Fruit fly (Drosophila melanogaster) whole organism, larva: ENCODE results near the gene Ctr1B.

Experiments used
- noc ChIP-seq: fragments of 200-800 bp; sonication (Bioruptor generic); optimal IDR thresholded peaks from 3 replicates; lab custom pipeline; 2019; ENCODE audit warnings: missing biosample characterization, mild to moderate bottlenecking, missing genetic modification characterization, moderate library complexity

The Ctr1B gene

DNA sequence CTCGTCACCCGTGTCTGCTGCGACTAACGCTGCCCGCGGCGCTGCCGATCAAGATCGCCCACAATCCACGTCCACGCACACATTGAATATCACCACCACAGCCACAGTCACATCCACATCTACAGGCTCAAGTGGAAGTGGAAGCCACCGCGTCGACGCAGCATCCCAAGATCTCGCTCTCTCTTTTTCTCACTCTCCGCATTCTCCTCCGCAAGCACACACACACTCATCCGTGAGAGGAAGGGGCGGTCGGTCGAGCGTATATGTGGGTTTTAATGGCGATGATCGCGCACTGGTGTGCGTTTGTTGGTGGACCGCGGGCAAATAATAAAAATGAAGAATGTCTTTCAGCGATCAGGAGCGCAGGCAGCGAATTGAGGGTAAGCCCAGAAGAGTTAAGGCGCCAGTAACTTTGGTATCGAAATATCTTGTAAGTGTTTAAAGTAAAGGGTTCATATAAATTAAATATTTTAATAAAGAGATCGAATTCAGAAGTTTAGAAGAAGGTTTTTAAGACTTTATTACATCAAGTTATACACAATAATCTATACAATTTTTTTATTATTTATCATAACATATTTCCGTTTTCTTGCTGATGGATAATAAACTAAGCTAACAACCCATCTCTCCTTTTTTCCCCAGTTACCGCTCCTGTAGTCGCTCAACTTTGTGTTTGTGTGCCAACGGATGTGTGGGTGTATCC is 16.5 kb downstream of the Ctr1B start, which contains the start of gene Poxm:
Gene Poxm, minus strand, starts transcription at position 25 of the 703 bp plus-strand sequence.
- no peak for TF ChIP-seq noc (tag; lab: Kevin White, UChicago)

DNA sequence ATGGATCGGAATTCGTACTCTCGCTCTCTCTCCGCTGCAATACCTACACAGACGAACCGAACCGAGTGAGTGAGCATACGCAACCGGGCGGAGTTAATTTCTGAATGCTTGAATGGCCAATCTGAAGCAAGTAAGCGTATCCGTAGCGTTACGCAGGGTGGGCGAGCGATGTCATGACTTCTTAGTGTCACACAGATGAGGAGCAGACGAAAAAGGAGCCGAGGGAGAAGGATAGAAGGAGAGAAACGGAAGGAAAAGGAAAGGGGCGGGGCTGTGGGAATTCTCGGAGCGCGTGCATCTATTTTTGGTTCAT is 17.0 kb downstream of the Ctr1B start:
- TF ChIP-seq noc (tag; lab: Kevin White, UChicago) = no peak

DNA sequence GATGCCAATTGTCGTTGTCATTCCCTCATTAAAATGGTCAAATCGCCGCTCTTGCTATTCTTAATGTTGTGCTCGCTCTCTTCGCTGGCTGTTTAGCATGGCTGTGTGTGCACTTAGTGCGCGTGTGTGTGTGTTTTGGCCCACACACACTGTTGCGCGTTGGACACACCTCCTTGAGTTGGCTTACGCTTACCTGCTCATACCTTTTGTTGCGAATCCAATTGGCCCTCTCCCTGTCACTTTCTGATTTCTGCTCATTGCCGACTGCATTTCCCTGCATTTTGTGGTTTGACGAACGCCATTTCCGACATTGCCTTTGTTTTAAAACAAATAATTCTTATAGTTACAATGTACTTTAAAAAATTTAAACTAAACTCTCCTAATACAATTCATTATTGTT is 17.6 kb downstream of the Ctr1B start:
- TF ChIP-seq noc (tag; lab: Kevin White, UChicago) = no peak

DNA sequence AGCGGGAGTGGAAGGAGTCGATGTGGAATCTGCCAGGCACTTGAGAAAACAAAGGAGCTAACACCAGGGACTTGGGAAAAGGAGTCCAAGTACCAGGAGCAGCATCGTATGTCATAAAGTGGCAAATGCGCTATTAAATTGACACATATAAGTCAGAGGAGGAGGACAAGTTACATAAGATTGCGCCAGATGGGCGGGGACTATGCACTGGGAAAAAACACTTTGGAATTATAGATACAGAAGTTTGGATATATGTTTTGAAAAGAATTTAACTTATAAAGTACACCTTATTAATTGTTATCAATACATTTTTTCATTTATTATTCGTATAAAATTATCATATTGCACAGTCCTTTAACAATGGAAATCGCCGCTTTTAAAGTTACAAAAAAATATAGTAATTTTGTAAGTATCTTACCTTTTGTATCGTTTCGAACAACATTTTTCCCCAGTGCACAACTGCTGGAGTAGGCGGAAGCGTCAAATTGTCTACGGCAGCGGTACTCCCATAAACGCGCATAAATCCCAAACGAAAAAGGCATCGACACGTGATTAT is 18.7 kb downstream of the Ctr1B start:
- TF ChIP-seq noc (tag; lab: Kevin White, UChicago) = no peak

DNA sequence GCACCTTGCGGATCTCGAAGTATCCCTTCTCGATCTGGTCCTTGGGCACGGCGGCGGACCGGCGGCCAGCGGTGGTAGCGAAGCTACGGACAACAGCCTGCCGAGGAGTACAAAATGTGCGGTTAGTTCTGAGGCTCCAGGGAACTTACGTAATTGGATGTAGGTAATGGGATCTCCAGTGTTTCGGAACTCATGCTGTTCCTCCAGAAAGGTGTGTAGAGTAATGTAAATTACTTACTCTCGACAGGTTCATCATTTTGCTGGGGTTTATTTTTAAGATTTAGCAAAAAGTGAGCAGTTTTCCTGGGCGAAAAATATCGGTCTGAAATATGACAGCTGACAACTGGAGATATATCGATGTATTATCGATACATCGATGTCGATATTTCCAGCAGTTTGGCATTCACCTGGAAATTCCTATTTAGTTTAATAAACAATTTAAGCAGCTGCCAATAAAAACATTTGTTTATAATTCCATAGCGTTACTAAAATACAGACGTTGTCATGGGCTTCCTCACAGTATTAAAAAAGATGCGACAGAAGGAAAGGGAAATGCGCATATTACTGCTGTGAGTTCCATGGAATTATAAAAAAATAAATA is 23.4 kb downstream of the Ctr1B start, which contains the start of the genes COX7A and Arl2:
Gene COX7A, minus strand, starts transcription at position 369 of the 601 bp plus-strand sequence.
Gene Arl2, plus strand, starts transcription at position 426 of the 601 bp plus-strand sequence.
- peak; percentile 17 for TF ChIP-seq noc (tag; lab: Kevin White, UChicago)

DNA sequence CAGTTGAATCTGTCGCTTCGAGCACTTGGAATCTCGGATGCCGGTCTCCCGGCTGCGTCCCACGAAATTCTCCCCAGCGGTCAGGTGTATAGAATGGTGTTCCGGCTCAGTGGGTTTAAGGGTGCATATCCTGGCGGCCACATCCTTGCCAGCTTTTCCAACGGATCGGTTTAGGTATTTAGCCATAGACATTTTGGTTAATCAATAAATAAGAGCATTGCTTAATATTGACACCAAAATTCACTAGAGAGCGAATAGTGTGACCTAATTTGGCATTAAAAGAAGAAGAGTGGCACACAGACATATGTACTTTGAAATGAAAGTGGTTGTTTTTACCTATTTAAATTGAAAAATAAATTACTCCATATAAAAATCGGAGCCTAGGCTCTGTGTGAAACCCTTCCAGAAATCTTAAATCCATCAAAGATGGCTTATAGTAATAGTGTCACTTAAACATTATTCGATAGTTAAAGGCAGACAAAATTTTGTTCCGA is 25.9 kb downstream of the Ctr1B start, which contains the start of the genes PNKP and COX7AL:
Gene PNKP, minus strand, starts transcription at position 266 of the 494 bp plus-strand sequence.
Gene COX7AL, plus strand, starts transcription at position 419 of the 494 bp plus-strand sequence.
- no peak for TF ChIP-seq noc (tag; lab: Kevin White, UChicago)

DNA sequence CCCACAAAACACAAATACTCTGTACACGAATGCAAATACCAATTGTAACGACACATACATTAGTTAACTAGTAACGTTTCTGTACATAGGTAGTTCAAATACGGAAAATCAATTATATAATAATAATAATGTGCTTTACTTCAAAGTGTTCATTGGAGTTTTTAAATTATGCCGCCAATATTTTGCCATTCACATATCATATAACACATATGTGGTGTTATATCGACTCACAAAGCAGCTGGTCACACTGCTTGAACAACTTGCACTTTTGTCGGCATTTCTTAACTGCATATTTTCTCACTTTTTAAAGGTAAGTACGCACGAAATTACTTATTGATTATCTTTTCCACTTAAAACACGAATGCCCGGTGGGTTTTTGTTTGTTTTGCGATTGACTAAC is 26.8 kb downstream of the Ctr1B start, which contains the start of gene DppIII:
Gene DppIII, plus strand, starts transcription at position 227 of the 400 bp plus-strand sequence.
- TF ChIP-seq noc (tag; lab: Kevin White, UChicago) = no peak

DNA sequence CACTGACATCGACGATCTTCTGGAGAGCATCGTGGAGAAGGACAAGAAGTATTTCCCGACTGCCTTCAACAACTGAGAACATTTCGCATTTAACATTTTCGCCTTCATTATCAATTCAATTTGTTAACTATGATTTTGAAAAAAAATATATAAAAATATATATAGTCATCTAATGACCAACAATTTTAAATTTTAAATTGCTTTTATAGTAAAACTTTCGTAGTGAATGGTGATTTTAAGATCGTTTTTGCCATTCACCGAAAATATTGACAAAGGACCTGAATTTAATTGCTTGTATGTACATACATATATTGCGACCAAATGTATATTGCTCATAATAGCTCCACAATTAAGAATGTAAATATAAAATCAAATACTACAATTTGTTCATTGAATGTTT is 29.9 kb downstream of the Ctr1B start, which contains the start of gene CG7352:
Gene CG7352, plus strand, starts transcription at position 301 of the 400 bp plus-strand sequence.
- TF ChIP-seq noc (tag; lab: Kevin White, UChicago) = no peak

DNA sequence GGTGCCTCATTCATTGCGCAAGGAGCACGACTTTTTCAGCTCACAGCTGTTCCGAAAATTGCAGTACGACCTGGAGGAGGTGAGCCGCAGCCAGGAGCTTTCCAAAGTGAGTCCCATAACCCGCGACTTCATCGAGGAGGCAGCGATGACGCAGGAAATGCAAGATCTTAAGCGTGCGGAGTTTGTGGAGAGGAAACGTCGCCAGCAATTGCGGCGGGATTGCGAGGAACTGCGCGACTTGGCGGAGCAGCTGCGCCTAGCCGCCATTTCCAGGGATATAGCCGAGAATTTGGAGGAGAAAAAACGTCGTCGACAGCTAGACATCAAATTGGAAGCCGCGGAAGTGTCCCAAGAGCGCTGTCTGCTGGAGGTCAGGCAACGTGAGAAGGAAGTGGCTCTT is 30.4 kb downstream of the Ctr1B start:
- no peak for TF ChIP-seq noc (tag; lab: Kevin White, UChicago)

DNA sequence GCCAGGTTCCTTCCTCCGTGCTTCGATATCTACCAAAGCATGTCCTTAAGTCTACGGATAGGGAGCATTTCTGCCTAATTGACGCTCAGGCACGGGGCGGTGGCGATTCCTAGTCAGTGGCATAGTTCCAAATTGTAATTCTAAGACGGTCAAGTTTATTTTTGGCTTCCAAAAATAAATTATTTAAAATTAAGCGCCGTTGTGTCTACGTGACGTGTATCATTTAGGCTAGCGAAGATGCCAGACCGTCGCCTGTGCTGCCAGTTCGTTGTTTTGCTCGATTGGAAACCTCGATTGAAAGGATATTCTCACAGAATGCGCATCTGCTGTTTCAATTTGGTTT is 31.7 kb downstream of the Ctr1B start:
- TF ChIP-seq noc (tag; lab: Kevin White, UChicago) = no peak

DNA sequence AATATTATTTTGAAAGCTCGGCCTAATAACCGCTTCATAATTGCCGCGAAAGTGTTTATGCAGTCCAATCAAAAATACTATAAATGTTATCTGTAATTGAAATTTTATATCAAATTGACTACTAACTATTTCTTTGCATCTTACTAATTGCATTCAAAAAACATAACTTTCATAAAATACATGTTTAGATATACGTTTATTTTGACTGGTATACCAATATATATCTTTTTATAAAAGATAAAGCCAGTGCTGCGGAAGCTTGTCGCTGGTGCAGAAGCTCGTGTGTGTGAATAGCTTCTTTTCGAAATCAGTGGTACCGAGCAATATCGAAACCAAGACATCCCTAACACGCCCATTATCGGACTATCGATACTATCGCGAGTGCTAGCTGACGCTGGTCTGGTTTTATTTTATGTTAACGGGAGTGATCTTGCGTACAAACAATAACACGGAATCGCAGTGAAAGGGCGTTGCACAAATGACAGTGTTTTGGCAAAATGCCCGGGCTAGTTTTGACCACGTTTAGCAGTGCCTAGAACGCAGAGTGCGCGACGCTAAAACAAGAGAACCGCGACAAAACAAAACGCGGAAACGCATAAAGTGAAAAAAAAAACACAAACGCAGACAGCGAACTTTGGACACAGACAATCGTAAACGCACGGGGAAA is 32.2 kb downstream of the Ctr1B start, which contains the start of gene Atg13:
Gene Atg13, plus strand, starts transcription at position 367 of the 667 bp plus-strand sequence.
- no peak for TF ChIP-seq noc (tag; lab: Kevin White, UChicago)

DNA sequence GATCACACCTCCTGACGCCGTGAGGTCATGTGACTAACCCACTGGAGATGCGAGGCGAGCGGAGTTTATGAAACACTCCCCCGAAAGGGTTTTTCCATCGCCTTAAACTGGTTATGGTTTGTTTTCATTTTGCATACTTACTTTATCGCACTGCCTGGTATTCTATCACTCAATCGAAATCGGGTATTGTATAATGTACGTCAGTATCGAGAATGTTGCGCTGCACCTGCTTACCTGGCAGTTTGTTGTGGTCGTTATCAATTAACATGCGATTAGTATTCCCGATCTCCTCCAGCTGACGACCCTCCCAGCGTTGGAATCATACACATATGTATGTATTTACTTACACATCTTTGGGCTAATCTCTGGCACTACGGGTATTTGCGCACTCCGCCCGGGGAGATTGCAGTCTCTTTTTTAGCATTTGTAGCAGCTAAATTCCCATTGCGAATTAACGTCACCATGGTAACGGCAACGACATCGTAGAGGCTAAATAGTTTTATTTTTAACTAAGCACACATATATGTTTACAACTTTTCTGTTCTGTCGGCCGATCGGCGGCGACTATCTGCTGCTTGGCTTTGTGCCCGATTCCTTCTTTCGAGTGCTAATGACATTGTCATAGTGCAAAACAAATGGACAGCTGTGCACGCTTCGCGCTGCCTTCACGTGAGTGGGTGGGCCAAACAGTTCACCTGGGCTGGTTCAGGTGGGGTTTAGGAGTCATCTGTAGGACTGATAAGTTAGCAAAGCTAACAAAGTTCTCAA is 35.7 kb downstream of the Ctr1B start:
- TF ChIP-seq noc (tag; lab: Kevin White, UChicago) = peak; percentile 48

DNA sequence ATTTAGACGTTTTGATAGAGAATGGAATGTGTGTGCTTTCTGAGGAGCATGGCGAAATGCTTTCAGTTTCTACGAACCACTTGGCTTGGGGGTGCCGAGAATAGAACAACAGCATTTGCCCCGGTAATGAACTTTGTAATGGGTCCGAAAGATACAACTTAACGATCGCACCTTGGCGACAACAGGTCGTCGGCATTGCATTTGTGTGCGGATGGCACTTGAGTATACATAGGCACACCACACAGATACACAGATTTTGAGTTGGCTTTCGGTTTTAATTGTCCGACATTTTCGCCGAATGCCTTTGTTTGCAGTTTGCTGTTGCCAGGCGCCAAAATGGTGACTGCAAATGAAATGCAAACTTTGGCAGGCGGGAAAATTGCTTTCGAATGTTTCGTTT is 36.6 kb downstream of the Ctr1B start:
- TF ChIP-seq noc (tag; lab: Kevin White, UChicago) = no peak

DNA sequence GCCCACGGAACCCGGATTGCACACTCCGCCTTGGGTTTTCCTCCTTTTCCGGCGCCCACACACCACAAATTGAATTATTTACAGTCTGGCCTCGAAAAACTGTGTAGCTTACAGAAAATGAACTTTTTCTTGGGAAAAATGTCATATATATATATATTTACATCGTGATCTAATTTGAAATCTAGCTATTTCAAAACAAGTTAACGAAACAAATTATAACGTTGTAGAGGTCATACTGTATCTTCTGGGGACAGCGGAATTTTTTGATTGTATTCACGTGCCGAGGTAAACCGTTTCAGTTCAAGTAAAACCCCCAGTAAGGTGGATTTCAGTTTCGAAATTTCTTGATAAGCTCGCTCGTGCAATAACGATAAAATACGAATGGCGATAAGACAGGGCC is 37.0 kb downstream of the Ctr1B start:
- TF ChIP-seq noc (tag; lab: Kevin White, UChicago) = peak; percentile 23

DNA sequence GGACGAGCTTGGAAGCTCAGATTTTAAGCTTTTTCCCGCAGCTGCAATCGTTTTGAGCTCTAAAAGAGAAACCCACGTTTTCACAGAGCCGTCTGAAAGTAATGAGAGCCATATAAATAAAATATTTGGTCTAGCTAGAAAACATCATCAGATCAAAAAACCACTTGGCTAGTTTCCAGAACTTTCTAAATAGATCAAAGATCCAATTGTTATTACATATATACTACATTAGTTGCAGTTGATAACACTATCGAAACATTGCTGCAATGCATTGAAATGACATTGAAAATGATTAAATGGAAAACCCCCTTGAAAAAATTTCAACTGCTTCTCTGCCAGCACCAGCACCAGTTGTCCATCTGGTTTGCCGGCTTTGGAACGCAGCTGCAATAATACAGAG is 37.6 kb downstream of the Ctr1B start:
- no peak for TF ChIP-seq noc (tag; lab: Kevin White, UChicago)
